Fruit fly (Drosophila melanogaster): Measurements from ENCODE around the gene Sk1.

The Sk1 gene

DNA sequence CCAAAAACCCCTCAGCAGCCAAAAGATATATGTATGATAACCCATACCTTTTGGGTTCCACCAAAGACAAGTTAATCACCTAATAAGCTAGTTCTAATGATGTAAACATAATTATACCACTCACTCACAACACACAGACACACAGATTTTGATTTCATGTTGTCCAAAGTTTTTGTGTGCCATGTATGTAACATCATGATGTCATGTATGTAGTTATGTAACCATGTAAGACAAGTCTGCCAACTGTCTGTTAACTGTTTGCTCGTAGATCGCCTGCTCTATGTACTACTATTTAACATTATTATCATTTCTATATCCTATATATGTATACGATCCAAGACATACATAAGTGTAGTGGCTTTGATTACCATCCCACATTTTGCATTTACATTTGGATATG, 38.1 kb upstream of the Sk1 start:
- TF ChIP-seq pan (optimal IDR thresholded peaks at IDR 0.05) (no peak), h (GFP tag; optimal IDR thresholded peaks at IDR 0.05) (no peak), sage (GFP tag; optimal IDR thresholded peaks at IDR 0.05) (no peak), Sp1 (GFP tag; optimal IDR thresholded peaks at IDR 0.05) (no peak), OdsH (GFP tag; optimal IDR thresholded peaks at IDR 0.05) (no peak), rgr (GFP tag; optimal IDR thresholded peaks at IDR 0.05) (no peak), Dfd (GFP tag; optimal IDR thresholded peaks at IDR 0.05) (no peak), Mio (GFP tag; optimal IDR thresholded peaks at IDR 0.05) (no peak), sv (GFP tag; optimal IDR thresholded peaks at IDR 0.05) (no peak), Dif (GFP tag; optimal IDR thresholded peaks at IDR 0.05; ENCODE audit: partially characterized antibody) (no peak), GATAd (GFP tag; optimal IDR thresholded peaks at IDR 0.05) (no peak), dsf (GFP tag; optimal IDR thresholded peaks at IDR 0.05; ENCODE audit: borderline replicate concordance) (no peak), lola (GFP tag; optimal IDR thresholded peaks at IDR 0.05) (no peak), Hr83 (GFP tag; optimal IDR thresholded peaks at IDR 0.05; ENCODE audit: poor library complexity, severe bottlenecking) (no peak), brk (GFP tag; optimal IDR thresholded peaks at IDR 0.05) (no peak), N (GFP tag; optimal IDR thresholded peaks at IDR 0.05) (no peak), Hnf4 (GFP tag; optimal IDR thresholded peaks at IDR 0.05) (no peak), woc (GFP tag; optimal IDR thresholded peaks at IDR 0.05) (no peak)

DNA sequence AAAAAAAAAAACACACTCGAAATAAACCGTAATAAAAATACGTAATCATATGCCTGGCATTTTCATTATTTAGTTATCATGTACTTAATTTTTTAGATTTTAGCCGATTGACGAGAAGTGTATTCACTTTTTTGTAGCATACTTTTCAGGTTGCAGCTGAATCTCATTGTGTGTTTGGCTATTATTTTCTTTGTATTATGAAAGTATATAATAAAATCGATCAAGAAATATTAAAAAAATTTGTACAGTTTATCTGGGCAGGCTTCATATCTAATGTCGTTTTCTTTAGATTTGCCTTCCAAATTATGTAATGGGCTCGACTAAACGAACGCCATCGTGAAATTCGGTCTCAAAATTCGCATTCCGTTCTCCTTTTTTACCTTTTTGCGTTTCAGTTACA, 32.7 kb upstream of the Sk1 start, which contains the start of gene CG15196:
TSS of gene CG15196 (plus strand) at position 301 of the 400 bp plus-strand sequence.
- TF ChIP-seq tai (GFP tag; optimal IDR thresholded peaks at IDR 0.05): no peak
- no peak for TF ChIP-seq HLH106 (tag; optimal IDR thresholded peaks at IDR 0.05)
- TF ChIP-seq Jra (GFP tag; optimal IDR thresholded peaks at IDR 0.05): no peak
- TF ChIP-seq Dif (GFP tag; optimal IDR thresholded peaks at IDR 0.05; ENCODE audit: partially characterized antibody): no peak
- TF ChIP-seq OdsH (GFP tag; optimal IDR thresholded peaks at IDR 0.05): no peak
- no peak for TF ChIP-seq br (GFP tag; optimal IDR thresholded peaks at IDR 0.05)
- TF ChIP-seq psq (GFP tag; optimal IDR thresholded peaks at IDR 0.05): no peak
- TF ChIP-seq dl (GFP tag; optimal IDR thresholded peaks at IDR 0.05; ENCODE audit: insufficient read depth in 1 of 2, partially characterized antibody in 2 of 2): no peak
- TF ChIP-seq Abd-B (GFP tag; optimal IDR thresholded peaks at IDR 0.05): no peak
- TF ChIP-seq Hr83 (GFP tag; optimal IDR thresholded peaks at IDR 0.05; ENCODE audit: poor library complexity, severe bottlenecking): no peak
- no peak for TF ChIP-seq Myc (optimal IDR thresholded peaks at IDR 0.05)
- TF ChIP-seq sv (GFP tag; optimal IDR thresholded peaks at IDR 0.05): no peak
- no peak for TF ChIP-seq pan (optimal IDR thresholded peaks at IDR 0.05)

DNA sequence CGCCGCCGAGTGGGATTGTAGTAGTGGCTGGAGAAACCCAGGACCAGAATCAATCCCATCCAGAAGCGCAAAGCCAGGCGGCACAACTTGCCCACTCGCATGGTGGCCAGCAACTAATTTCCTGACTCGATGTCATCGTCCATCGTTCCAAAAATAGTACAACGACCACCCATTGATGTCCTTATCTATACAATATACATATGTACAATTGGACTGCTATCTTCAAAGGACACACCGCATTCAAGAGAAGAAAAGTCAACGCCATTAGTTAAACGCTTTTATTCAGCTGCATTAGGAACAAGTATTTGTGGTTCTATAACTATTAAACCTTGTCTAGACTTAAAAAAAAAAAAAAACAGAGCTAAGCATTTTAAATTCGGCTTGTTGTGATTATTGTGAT, 29.2 kb upstream of the Sk1 start, which contains the start of gene Gr10b:
TSS of gene Gr10b (minus strand) at position 101 of the 400 bp plus-strand sequence.
- TF ChIP-seq Jra (GFP tag; optimal IDR thresholded peaks at IDR 0.05) (no peak), psq (GFP tag; optimal IDR thresholded peaks at IDR 0.05) (no peak), dmrt93B (GFP tag; optimal IDR thresholded peaks at IDR 0.05) (no peak), N (GFP tag; optimal IDR thresholded peaks at IDR 0.05) (no peak), brk (GFP tag; optimal IDR thresholded peaks at IDR 0.05) (no peak), dl (GFP tag; optimal IDR thresholded peaks at IDR 0.05; ENCODE audit: insufficient read depth in 1 of 2, partially characterized antibody in 2 of 2) (no peak), Hr83 (GFP tag; optimal IDR thresholded peaks at IDR 0.05; ENCODE audit: poor library complexity, severe bottlenecking) (no peak), h (GFP tag; optimal IDR thresholded peaks at IDR 0.05) (no peak), dsf (GFP tag; optimal IDR thresholded peaks at IDR 0.05; ENCODE audit: borderline replicate concordance) (no peak), jim (GFP tag; optimal IDR thresholded peaks at IDR 0.05) (no peak)

DNA sequence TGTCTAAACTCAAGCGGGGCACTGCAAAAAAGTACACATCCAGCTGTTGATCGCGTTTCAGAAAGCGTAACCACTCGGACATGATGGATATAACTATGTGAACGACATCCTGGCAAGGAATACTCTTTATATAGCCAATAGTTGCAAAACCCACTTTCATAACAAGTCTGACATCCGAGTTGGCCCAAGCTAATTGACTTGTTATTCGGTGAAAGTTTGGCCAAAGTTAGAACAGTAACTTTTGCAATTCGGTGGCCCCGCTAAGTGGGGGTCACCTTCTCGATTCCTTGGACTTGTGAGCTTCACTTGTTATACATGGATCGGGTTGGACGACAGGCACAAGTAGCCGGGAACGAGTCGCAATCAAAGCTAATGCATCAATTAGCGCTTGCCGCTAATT, 25.0 kb upstream of the Sk1 start, which contains the start of the genes Gr10a and Or10a:
TSS of gene Gr10a (minus strand) at position 101 of the 400 bp plus-strand sequence.
TSS of gene Or10a (minus strand) at position 101 of the 400 bp plus-strand sequence.
- TF ChIP-seq woc (GFP tag; optimal IDR thresholded peaks at IDR 0.05): no peak
- TF ChIP-seq rgr (GFP tag; optimal IDR thresholded peaks at IDR 0.05): no peak
- TF ChIP-seq Hr78 (GFP tag; optimal IDR thresholded peaks at IDR 0.05): no peak
- no peak for TF ChIP-seq brk (GFP tag; optimal IDR thresholded peaks at IDR 0.05)
- no peak for TF ChIP-seq OdsH (GFP tag; optimal IDR thresholded peaks at IDR 0.05)
- no peak for TF ChIP-seq Dif (GFP tag; optimal IDR thresholded peaks at IDR 0.05; ENCODE audit: partially characterized antibody)
- TF ChIP-seq Vsx2 (GFP tag; optimal IDR thresholded peaks at IDR 0.05; ENCODE audit: partially characterized antibody): no peak
- TF ChIP-seq GATAd (GFP tag; optimal IDR thresholded peaks at IDR 0.05): no peak
- no peak for TF ChIP-seq HLH106 (tag; optimal IDR thresholded peaks at IDR 0.05)
- no peak for TF ChIP-seq usp (GFP tag; optimal IDR thresholded peaks at IDR 0.05)
- no peak for TF ChIP-seq sage (GFP tag; optimal IDR thresholded peaks at IDR 0.05)
- TF ChIP-seq dmrt93B (GFP tag; optimal IDR thresholded peaks at IDR 0.05): no peak
- no peak for TF ChIP-seq N (GFP tag; optimal IDR thresholded peaks at IDR 0.05)
- TF ChIP-seq dl (GFP tag; optimal IDR thresholded peaks at IDR 0.05; ENCODE audit: insufficient read depth in 1 of 2, partially characterized antibody in 2 of 2): no peak
- no peak for TF ChIP-seq CG9705 (GFP tag; optimal IDR thresholded peaks at IDR 0.05)
- no peak for TF ChIP-seq CG32264 (GFP tag; optimal IDR thresholded peaks at IDR 0.05)
- no peak for TF ChIP-seq psq (GFP tag; optimal IDR thresholded peaks at IDR 0.05)
- TF ChIP-seq Dfd (GFP tag; optimal IDR thresholded peaks at IDR 0.05): no peak
- TF ChIP-seq Abd-B (GFP tag; optimal IDR thresholded peaks at IDR 0.05): no peak
- TF ChIP-seq fru (GFP tag; optimal IDR thresholded peaks at IDR 0.05): no peak

Measured in whole organism, wandering third instar larva.